Worm (Caenorhabditis elegans) whole organism, midembryonic: ENCODE measurements around the gene W02D7.6.
A peak's percentile ranks its signal among the peaks of the same experiment; 100 is the strongest.
"Not testable (repeated sequence)": the region's sequence is repeated elsewhere in the genome, so short reads cannot be mapped to it uniquely, and the experiment has no call there.

Source experiments
- cog-1 ChIP-seq: sonication (generic microtip); optimal IDR thresholded peaks from 2 replicates; lab custom pipeline; 2016; ENCODE audit warnings: missing genetic modification characterization, missing compliant biosample characterization
- flt-1 ChIP-seq: fragments of 200-800 bp; sonication (Bioruptor generic); IDR thresholded peaks from 2 replicates; pipeline ENCODE4 v1.3.6; 2022; ENCODE audit warnings: missing genetic modification characterization, missing compliant biosample characterization
- ztf-23 ChIP-seq: fragments of 200-800 bp; sonication (Bioruptor generic); IDR thresholded peaks from 2 replicates; pipeline ENCODE4 v1.3.6; 2022; ENCODE audit warnings: missing genetic modification reagents, missing genetic modification characterization, missing compliant biosample characterization
- ztf-29 ChIP-seq: fragments of 200-800 bp; sonication (Bioruptor generic); IDR thresholded peaks from 2 replicates; pipeline ENCODE4 v1.3.6; 2022; ENCODE audit warnings: missing genetic modification reagents, missing genetic modification characterization, missing compliant biosample characterization

DNA sequence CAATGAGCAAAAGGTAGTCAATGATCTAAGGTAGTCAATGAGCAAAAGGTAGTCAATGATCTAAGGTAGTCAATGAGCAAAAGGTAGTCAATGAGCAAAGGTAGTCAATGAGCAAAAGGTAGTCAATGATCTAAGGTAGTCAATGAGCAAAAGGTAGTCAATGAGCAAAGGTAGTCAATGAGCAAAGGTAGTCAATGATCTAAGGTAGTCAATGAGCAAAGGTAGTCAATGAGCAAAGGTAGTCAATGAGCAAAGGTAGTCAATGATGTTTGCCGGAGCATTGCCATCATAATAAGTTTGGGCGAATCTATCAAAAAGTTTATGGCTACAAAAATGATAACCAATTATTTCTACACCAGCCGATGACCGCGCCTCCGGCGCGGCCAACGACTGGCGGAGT, 13.5 kb upstream of the W02D7.6 start:
- TF ChIP-seq ztf-23 (GFP tag; lab: Robert Waterston, UW) (peak; percentile 24; the same call in 1 of the 2 replicates), flt-1 (GFP tag; lab: Robert Waterston, UW) (peak; percentile 56)
- TF ChIP-seq ztf-29; cog-1 (tag; lab: Kevin White, UChicago): not testable (repeated sequence)
